Worm (Caenorhabditis elegans): ENCODE results near the gene nlp-53.

The nlp-53 gene

ce11 chrX:13583895-13584344, 34.8 kb upstream of the nlp-53 start (continued):
- no peak for TF ChIP-seq dmd-8 (GFP tag; IDR thresholded peaks at IDR 0.05)
- TF ChIP-seq mdt-29 (GFP tag; IDR thresholded peaks at IDR 0.05), result no peak
- TF ChIP-seq nhr-42 (GFP tag; IDR thresholded peaks at IDR 0.05), result 0 out of 2 replicates have a peak, but pooled peaks have one; percentile 28
- TF ChIP-seq dmd-6 (GFP tag; IDR thresholded peaks at IDR 0.05), result no peak
- TF ChIP-seq pha-4 (GFP tag; IDR thresholded peaks at IDR 0.05), result no peak
- TF ChIP-seq pha-4 (tag; optimal IDR thresholded peaks at IDR 0.05), result no peak
- no peak for TF ChIP-seq Y5F2A.4 (GFP tag; optimal IDR thresholded peaks at IDR 0.05)
- TF ChIP-seq nhr-237 (tag; optimal IDR thresholded peaks at IDR 0.05), result no peak
- no peak for TF ChIP-seq ZK337.2 (GFP tag; IDR thresholded peaks at IDR 0.05)
- TF ChIP-seq ceh-32 (tag; optimal IDR thresholded peaks at IDR 0.05; ENCODE audit: poor library complexity), result no peak
- TF ChIP-seq F10B5.3 (tag; optimal IDR thresholded peaks at IDR 0.05), result no peak
- TF ChIP-seq php-3 (GFP tag; IDR thresholded peaks at IDR 0.05), result peak; percentile 78
- peak; percentile 13 for TF ChIP-seq dpl-1 (GFP tag; optimal IDR thresholded peaks at IDR 0.05)
- TF ChIP-seq nhr-102 (tag; optimal IDR thresholded peaks at IDR 0.05), result peak; percentile 65
- no peak for TF ChIP-seq R02D3.7 (tag; optimal IDR thresholded peaks at IDR 0.05)
- TF ChIP-seq nhr-6 (tag; optimal IDR thresholded peaks at IDR 0.05), result no peak
- TF ChIP-seq zfp-3 (GFP tag; conservative IDR thresholded peaks at IDR 0.05), result no peak
- peak; percentile 42 for TF ChIP-seq mxl-3 (GFP tag; optimal IDR thresholded peaks at IDR 0.05)
- TF ChIP-seq aha-1 (tag), result peak; percentile 99
- TF ChIP-seq pqm-1 (tag; optimal IDR thresholded peaks at IDR 0.05), result no peak
- no peak for TF ChIP-seq mxl-2 (GFP tag; conservative IDR thresholded peaks at IDR 0.05)
- peak; percentile 72 for TF ChIP-seq mep-1 (tag; optimal IDR thresholded peaks at IDR 0.05)
- TF ChIP-seq dmd-9 (GFP tag; IDR thresholded peaks at IDR 0.05), result no peak
- no peak for TF ChIP-seq Y48G9A.11 (GFP tag; IDR thresholded peaks at IDR 0.05)
- no peak for TF ChIP-seq T20F7.1 (GFP tag; optimal IDR thresholded peaks at IDR 0.05)
- no peak for TF ChIP-seq nhr-10 (tag; optimal IDR thresholded peaks at IDR 0.05)
- no peak for TF ChIP-seq lin-29 (GFP tag; IDR thresholded peaks at IDR 0.05)
- no peak for TF ChIP-seq fkh-10 (GFP tag; optimal IDR thresholded peaks at IDR 0.05)
- no peak for TF ChIP-seq daf-19 (GFP tag; conservative IDR thresholded peaks at IDR 0.05)
- TF ChIP-seq arid-1 (GFP tag; conservative IDR thresholded peaks at IDR 0.05), result no peak
- no peak for TF ChIP-seq snpc-1.2 (GFP tag; IDR thresholded peaks at IDR 0.05)
- TF ChIP-seq lin-13 (GFP tag; optimal IDR thresholded peaks at IDR 0.05), result no peak
- TF ChIP-seq lin-15B (tag; optimal IDR thresholded peaks at IDR 0.05), result no peak
- TF ChIP-seq jun-1 (tag; optimal IDR thresholded peaks at IDR 0.05), result no peak
- TF ChIP-seq ceh-62 (tag; optimal IDR thresholded peaks at IDR 0.05), result no peak
- no peak for TF ChIP-seq snpc-4 (tag; optimal IDR thresholded peaks at IDR 0.05)
- no peak for TF ChIP-seq nhr-111 (GFP tag; optimal IDR thresholded peaks at IDR 0.05)
- TF ChIP-seq nhr-25 (tag; optimal IDR thresholded peaks at IDR 0.05; ENCODE audit: borderline replicate concordance, insufficient read depth), result peak; percentile 24
- TF ChIP-seq D1046.2 (GFP tag; IDR thresholded peaks at IDR 0.05), result 0 out of 2 replicates have a peak, but pooled peaks have one; percentile 41
- TF ChIP-seq daf-12 (tag; optimal IDR thresholded peaks at IDR 0.05), result no peak
- peak; percentile 1 for TF ChIP-seq spr-1 (tag; optimal IDR thresholded peaks at IDR 0.05)
- TF ChIP-seq lin-39 (tag; optimal IDR thresholded peaks at IDR 0.05), result no peak
- TF ChIP-seq zag-1 (tag; optimal IDR thresholded peaks at IDR 0.05), result no peak
- TF ChIP-seq unc-39 (tag; optimal IDR thresholded peaks at IDR 0.05), result no peak
- 0 out of 2 replicates have a peak, but pooled peaks have one; percentile 16 for TF ChIP-seq saeg-2 (GFP tag; IDR thresholded peaks at IDR 0.05)
- no peak for TF ChIP-seq ztf-7 (tag; optimal IDR thresholded peaks at IDR 0.05)
- TF ChIP-seq tag-97 (GFP tag; IDR thresholded peaks at IDR 0.05), result no peak
- peak in 1 of 2 experiments; percentile 47 for TF ChIP-seq mdl-1 (tag; optimal IDR thresholded peaks at IDR 0.05)
- TF ChIP-seq hlh-11 (tag; optimal IDR thresholded peaks at IDR 0.05), result peak; percentile 87
- no peak for TF ChIP-seq ctbp-1 (GFP tag; IDR thresholded peaks at IDR 0.05)
- no peak for TF ChIP-seq ceh-20 (GFP tag; IDR thresholded peaks at IDR 0.05)
- TF ChIP-seq gei-8 (GFP tag; optimal IDR thresholded peaks at IDR 0.05), result no peak
